Fruit fly (Drosophila melanogaster): ENCODE measurements around the gene PGRP-LD.

Gene PGRP-LD

dm6 chr3L:5770817-5771425 lies 8.9 kb upstream of the PGRP-LD start (continued):
- no peak for TF ChIP-seq ham (GFP tag; IDR thresholded peaks at IDR 0.05)
- peak; percentile 48; the same call in 1 of the 3 replicates for TF ChIP-seq CG11560 (tag; IDR thresholded peaks at IDR 0.05)
- TF ChIP-seq cato (GFP tag; optimal IDR thresholded peaks at IDR 0.05; ENCODE audit: borderline replicate concordance) = peak; percentile 75
- TF ChIP-seq CG1529 (GFP tag; optimal IDR thresholded peaks at IDR 0.05) = peak; percentile 82
- TF ChIP-seq Opbp (GFP tag; IDR thresholded peaks at IDR 0.05; ENCODE audit: partially characterized antibody) = peak; percentile 48; the same call in 2 of the 3 replicates
- peak; percentile 83 for TF ChIP-seq jumu (GFP tag; optimal IDR thresholded peaks at IDR 0.05)
- TF ChIP-seq CG12744 (GFP tag; optimal IDR thresholded peaks at IDR 0.05) = peak; percentile 74
- TF ChIP-seq fd102C (GFP tag; optimal IDR thresholded peaks at IDR 0.05) = peak; percentile 0
- TF ChIP-seq CG8359 (GFP tag; optimal IDR thresholded peaks at IDR 0.05; ENCODE audit: borderline replicate concordance) = peak; percentile 46
- TF ChIP-seq Mes4 (GFP tag; optimal IDR thresholded peaks at IDR 0.05) = peak; percentile 75
- TF ChIP-seq Rx (GFP tag; IDR thresholded peaks at IDR 0.05) = peak; percentile 47
- peak; percentile 44 for TF ChIP-seq Dp (GFP tag; optimal IDR thresholded peaks at IDR 0.05)
- TF ChIP-seq CG31388 (GFP tag; optimal IDR thresholded peaks at IDR 0.05) = peak; percentile 64
- no peak for TF ChIP-seq seq (GFP tag; IDR thresholded peaks at IDR 0.05)
- TF ChIP-seq dan (GFP tag; IDR thresholded peaks at IDR 0.05) = no peak
- peak; percentile 65 for TF ChIP-seq NK7.1 (GFP tag; optimal IDR thresholded peaks at IDR 0.05)
- peak; percentile 80 for TF ChIP-seq en (GFP tag; optimal IDR thresholded peaks at IDR 0.05)
- peak; percentile 68 for TF ChIP-seq CG11247 (GFP tag; IDR thresholded peaks at IDR 0.05)
- TF ChIP-seq ara (GFP tag; IDR thresholded peaks at IDR 0.05) = no peak; the same call in 1 of the 2 replicates
- TF ChIP-seq Ets65A (GFP tag) = peak; percentile 96
- TF ChIP-seq cad (GFP tag; optimal IDR thresholded peaks at IDR 0.05) = no peak
- no peak for TF ChIP-seq Scr (GFP tag; IDR thresholded peaks at IDR 0.05; ENCODE audit: partially characterized antibody)
- TF ChIP-seq usp (GFP tag; optimal IDR thresholded peaks at IDR 0.05) = no peak
- peak; percentile 27; the same call in 1 of the 2 replicates for TF ChIP-seq danr (GFP tag; IDR thresholded peaks at IDR 0.05)
- TF ChIP-seq pzg (GFP tag; optimal IDR thresholded peaks at IDR 0.05) = peak; percentile 81
- TF ChIP-seq Elba2 (GFP tag; optimal IDR thresholded peaks at IDR 0.05) = peak; percentile 10
- TF ChIP-seq Hr51 (GFP tag; optimal IDR thresholded peaks at IDR 0.05) = peak; percentile 78 to 87
- peak; percentile 79 for TF ChIP-seq CG9609 (GFP tag; optimal IDR thresholded peaks at IDR 0.05)
- no peak; the same call in none of the 2 replicates for TF ChIP-seq CG31441 (GFP tag; IDR thresholded peaks at IDR 0.05)
- TF ChIP-seq insv (GFP tag; optimal IDR thresholded peaks at IDR 0.05) = peak in 1 of 2 experiments; percentile 75
- peak; percentile 84 for TF ChIP-seq az2 (GFP tag; optimal IDR thresholded peaks at IDR 0.05)
- TF ChIP-seq eyg (GFP tag; optimal IDR thresholded peaks at IDR 0.05) = peak; percentile 68
- TF ChIP-seq croc (GFP tag; conservative IDR thresholded peaks at IDR 0.05) = peak; percentile 48
- peak; percentile 92 for TF ChIP-seq CG17385 (GFP tag; optimal IDR thresholded peaks at IDR 0.05)
- TF ChIP-seq CG3065 (GFP tag; optimal IDR thresholded peaks at IDR 0.05) = peak; percentile 44
- TF ChIP-seq sim (GFP tag; IDR thresholded peaks at IDR 0.05) = no peak
- peak; percentile 64 for TF ChIP-seq dm (GFP tag; optimal IDR thresholded peaks at IDR 0.05)
- TF ChIP-seq eve (GFP tag; optimal IDR thresholded peaks at IDR 0.05) = no peak
- peak; percentile 58 for TF ChIP-seq nom (GFP tag; optimal IDR thresholded peaks at IDR 0.05)
- no peak for TF ChIP-seq CG11504 (tag; optimal IDR thresholded peaks at IDR 0.05)
- TF ChIP-seq gce (GFP tag; IDR thresholded peaks at IDR 0.05) = 0 out of 3 replicates have a peak, but pooled peaks have one; percentile 16
- TF ChIP-seq inv (GFP tag; IDR thresholded peaks at IDR 0.05; ENCODE audit: partially characterized antibody) = no peak
- peak; percentile 83 for TF ChIP-seq Hand (GFP tag; optimal IDR thresholded peaks at IDR 0.05)
- TF ChIP-seq CG5180 (GFP tag; optimal IDR thresholded peaks at IDR 0.05) = no peak
- TF ChIP-seq CG7963 (GFP tag; IDR thresholded peaks at IDR 0.05; ENCODE audit: partially characterized antibody) = no peak
- TF ChIP-seq CG11085 (GFP tag; IDR thresholded peaks at IDR 0.05) = no peak
- TF ChIP-seq oc (tag; optimal IDR thresholded peaks at IDR 0.05) = peak; percentile 64
- no peak for TF ChIP-seq pan (optimal IDR thresholded peaks at IDR 0.05)
- TF ChIP-seq pan (GFP tag; optimal IDR thresholded peaks at IDR 0.05 in 1 of 2, IDR thresholded peaks at IDR 0.05 in 1 of 2) = no peak
- TF ChIP-seq CG14667 (GFP tag; IDR thresholded peaks at IDR 0.05) = no peak; the same call in 1 of the 2 replicates
